Worm (Caenorhabditis elegans): ENCODE data around the gene col-96.

col-96 gene

DNA sequence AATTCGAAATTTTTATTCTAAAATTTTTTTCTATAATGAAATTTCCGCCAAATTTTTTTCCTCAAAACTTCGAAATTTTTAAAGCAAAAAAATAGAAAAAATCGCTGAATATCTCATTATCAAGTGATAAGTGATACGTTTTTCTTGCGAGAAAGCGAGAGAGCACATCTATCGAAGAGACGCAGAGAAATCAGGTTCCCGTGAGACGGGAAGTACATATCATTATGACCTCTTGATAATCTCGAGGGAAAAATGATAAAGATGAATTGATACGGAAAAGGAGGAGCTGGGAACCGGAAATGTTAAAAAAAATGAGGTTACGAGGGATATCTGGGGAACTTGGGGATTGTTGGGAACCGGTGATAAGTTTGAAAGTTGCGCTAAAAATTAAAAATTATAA is 20.4 kb upstream of the col-96 start:
- no peak for TF ChIP-seq ceh-31 (tag; optimal IDR thresholded peaks at IDR 0.05)
- peak; percentile 80 for TF ChIP-seq elt-2 (tag; optimal IDR thresholded peaks at IDR 0.05)
- TF ChIP-seq odd-2 (tag; optimal IDR thresholded peaks at IDR 0.05): no peak
- no peak for TF ChIP-seq unc-42 (tag; optimal IDR thresholded peaks at IDR 0.05)
- no peak for TF ChIP-seq syd-9 (tag; optimal IDR thresholded peaks at IDR 0.05)
- no peak for TF ChIP-seq ceh-9 (tag; optimal IDR thresholded peaks at IDR 0.05)

DNA sequence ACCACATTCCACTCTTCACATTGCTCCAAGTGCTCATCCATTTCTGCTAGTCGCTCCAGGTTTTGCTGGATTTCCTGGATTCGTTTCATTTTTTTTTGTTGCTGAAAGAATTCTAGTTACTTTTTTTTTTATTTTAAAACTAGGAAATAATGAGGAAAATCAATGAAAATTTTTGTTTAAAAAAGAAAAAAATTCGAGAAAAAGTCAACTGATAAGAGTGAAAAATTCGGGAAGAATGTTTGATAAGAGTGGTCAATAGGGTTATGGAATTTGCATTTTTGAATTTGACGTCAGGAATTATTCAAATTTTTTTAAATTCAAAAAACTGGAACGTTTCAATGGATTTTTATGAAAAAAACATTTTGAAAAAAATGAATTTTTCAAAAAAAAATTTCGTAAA is 20.0 kb upstream of the col-96 start, which contains the start of gene Y41C4A.12:
TSS of gene Y41C4A.12 (minus strand) at position 101 of the 400 bp plus-strand sequence.
- TF ChIP-seq Y22D7AL.16 (tag; optimal IDR thresholded peaks at IDR 0.05) (no peak), sox-4 (tag; optimal IDR thresholded peaks at IDR 0.05) (no peak), hlh-13 (GFP tag; optimal IDR thresholded peaks at IDR 0.05) (no peak)

DNA sequence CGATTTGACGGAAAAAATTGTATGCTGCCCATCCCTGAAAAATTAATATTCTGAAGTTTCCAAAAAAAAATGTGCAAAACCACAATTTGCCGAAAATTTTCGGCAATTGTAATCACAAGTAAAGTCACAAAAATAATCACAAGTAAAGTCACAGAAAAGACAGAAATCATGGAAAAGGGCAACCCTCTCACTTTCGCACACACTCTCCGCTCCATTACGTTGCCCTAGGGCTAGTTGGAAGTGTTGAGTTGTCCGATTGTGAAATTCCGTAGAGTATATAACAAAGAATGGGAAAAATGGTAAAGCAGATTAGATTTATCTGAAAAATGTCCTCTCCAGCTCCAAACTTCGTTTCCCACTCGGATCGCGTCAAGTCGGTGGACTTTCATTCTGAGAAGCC is 14.8 kb upstream of the col-96 start, which contains the start of gene Y41C4A.32:
TSS of gene Y41C4A.32 (plus strand) at position 302 of the 400 bp plus-strand sequence.
- TF ChIP-seq ceh-19 (GFP tag; optimal IDR thresholded peaks at IDR 0.05) (no peak), Y22D7AL.16 (tag; optimal IDR thresholded peaks at IDR 0.05) (no peak), pros-1 (tag; optimal IDR thresholded peaks at IDR 0.05) (no peak), pag-3 (tag; optimal IDR thresholded peaks at IDR 0.05; ENCODE audit: borderline replicate concordance) (no peak)

DNA sequence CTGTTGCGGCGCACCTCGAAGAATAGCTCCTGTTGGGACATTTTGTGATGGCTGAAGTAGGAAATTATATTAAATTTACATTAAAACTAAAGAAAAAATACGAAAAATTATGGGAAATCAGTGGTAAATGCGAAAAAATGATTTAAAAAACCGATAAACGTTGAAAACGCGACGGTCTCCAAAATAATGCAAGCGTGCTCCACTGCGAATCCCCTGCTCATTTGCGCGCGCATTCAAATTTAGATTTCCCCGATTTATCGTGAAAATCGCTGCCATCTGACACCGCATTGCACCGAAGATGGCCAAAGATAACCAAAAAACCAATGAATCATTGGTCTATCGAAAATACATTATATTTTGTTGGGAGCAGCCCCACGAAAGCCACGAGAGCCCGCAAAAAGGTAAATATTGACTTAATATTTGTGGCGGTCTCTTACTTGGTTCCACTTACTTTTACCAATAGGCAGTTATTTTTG is 12.9 kb upstream of the col-96 start, which contains the start of the genes elb-1 and Y41C4A.11:
TSS of gene elb-1 (minus strand) at position 51 of the 476 bp plus-strand sequence.
TSS of gene Y41C4A.11 (plus strand) at position 461 of the 476 bp plus-strand sequence.
- TF ChIP-seq npax-4 (tag; optimal IDR thresholded peaks at IDR 0.05) (no peak), dmd-4 (tag; optimal IDR thresholded peaks at IDR 0.05; ENCODE audit: borderline replicate concordance) (no peak), pha-4 (tag; optimal IDR thresholded peaks at IDR 0.05) (no peak), fkh-6 (tag; optimal IDR thresholded peaks at IDR 0.05) (no peak), elt-2 (tag; optimal IDR thresholded peaks at IDR 0.05) (no peak), ahr-1 (tag; optimal IDR thresholded peaks at IDR 0.05) (no peak), ceh-48 (tag; optimal IDR thresholded peaks at IDR 0.05) (no peak), ceh-18 (tag; optimal IDR thresholded peaks at IDR 0.05) (peak; percentile 27), fax-1 (tag; optimal IDR thresholded peaks at IDR 0.05) (no peak), tbx-2 (tag; optimal IDR thresholded peaks at IDR 0.05) (peak; percentile 15), C08G9.2 (tag; optimal IDR thresholded peaks at IDR 0.05) (peak; percentile 6), ceh-14 (tag; optimal IDR thresholded peaks at IDR 0.05) (no peak), ceh-22 (tag; optimal IDR thresholded peaks at IDR 0.05) (no peak), ceh-31 (tag; optimal IDR thresholded peaks at IDR 0.05) (peak; percentile 48), ceh-30 (tag; optimal IDR thresholded peaks at IDR 0.05) (no peak), pha-2 (tag; optimal IDR thresholded peaks at IDR 0.05) (no peak), pat-9 (tag; optimal IDR thresholded peaks at IDR 0.05) (no peak), hlh-15 (tag; optimal IDR thresholded peaks at IDR 0.05) (no peak), elt-4 (tag; optimal IDR thresholded peaks at IDR 0.05) (no peak), ets-4 (tag; optimal IDR thresholded peaks at IDR 0.05) (no peak), ceh-19 (GFP tag; optimal IDR thresholded peaks at IDR 0.05) (no peak), lim-6 (tag; optimal IDR thresholded peaks at IDR 0.05) (no peak), ceh-2 (tag; optimal IDR thresholded peaks at IDR 0.05) (no peak), ref-2 (tag; optimal IDR thresholded peaks at IDR 0.05) (peak; percentile 4), unc-3 (GFP tag; conservative IDR thresholded peaks at IDR 0.05) (no peak), unc-3 (tag; optimal IDR thresholded peaks at IDR 0.05) (no peak), unc-55 (GFP tag; optimal IDR thresholded peaks at IDR 0.05) (no peak), odd-2 (tag; optimal IDR thresholded peaks at IDR 0.05) (no peak), nfya-1 (tag; optimal IDR thresholded peaks at IDR 0.05) (peak; percentile 55), ama-1 (optimal IDR thresholded peaks at IDR 0.05) (no peak), syd-9 (tag; optimal IDR thresholded peaks at IDR 0.05) (no peak)
